Worm (Caenorhabditis elegans): Measurements from ENCODE around the gene Y69H2.10.

Y69H2.10 gene

ce11 chrV:18670017-18670416, at the start of gene Y69H2.10:
TSS of gene Y69H2.10 (plus strand) at chrV:18670317.
- no peak for TF ChIP-seq nhr-27 (tag; optimal IDR thresholded peaks at IDR 0.05)
- no peak for TF ChIP-seq sptf-2 (GFP tag; optimal IDR thresholded peaks at IDR 0.05)
- no peak for TF ChIP-seq madf-8 (GFP tag; conservative IDR thresholded peaks at IDR 0.05)
- no peak for TF ChIP-seq ZK185.1 (tag; optimal IDR thresholded peaks at IDR 0.05; ENCODE audit: poor library complexity, severe bottlenecking)
- no peak for TF ChIP-seq B0336.3 (GFP tag; IDR thresholded peaks at IDR 0.05)

DNA sequence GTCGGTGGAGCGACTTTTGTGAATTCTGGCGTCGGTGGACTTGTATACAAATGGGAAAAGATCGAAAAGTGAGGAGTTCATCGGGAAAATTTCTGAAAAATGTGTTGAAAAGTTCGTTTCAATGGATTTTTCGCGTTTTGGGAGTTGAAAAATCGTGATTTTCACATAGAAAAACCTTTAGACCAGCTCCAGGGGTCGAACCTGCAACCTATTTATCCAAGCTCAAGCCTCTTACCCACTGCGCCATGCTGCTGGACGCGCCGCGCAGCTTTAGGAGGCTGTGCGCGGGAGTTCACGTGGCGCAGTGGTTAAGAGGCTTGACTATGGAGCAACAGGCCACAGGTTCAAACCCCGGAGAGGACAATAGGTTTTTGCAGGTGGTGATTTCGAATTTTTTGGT, 47.7 kb upstream of the Y69H2.10 start, which contains the start of gene Y69H2.1:
TSS of gene Y69H2.1 (minus strand) at position 101 of the 400 bp plus-strand sequence.
- TF ChIP-seq aptf-2 (GFP tag; conservative IDR thresholded peaks at IDR 0.05) (no peak), K12H6.12 (tag; optimal IDR thresholded peaks at IDR 0.05) (peak; percentile 8), lag-1 (GFP tag; IDR thresholded peaks at IDR 0.05) (no peak), him-1 (tag; optimal IDR thresholded peaks at IDR 0.05) (no peak), rpc-1 (optimal IDR thresholded peaks at IDR 0.05) (no peak), rpc-1 (tag; optimal IDR thresholded peaks at IDR 0.05) (no peak), T07F8.4 (tag; optimal IDR thresholded peaks at IDR 0.05) (no peak), Y95B8A.8 (GFP tag; IDR thresholded peaks at IDR 0.05) (no peak), zfh-2 (GFP tag; conservative IDR thresholded peaks at IDR 0.05) (peak; percentile 48; the same call in 1 of the 2 replicates), die-1 (tag; optimal IDR thresholded peaks at IDR 0.05) (no peak), ZK185.1 (tag; optimal IDR thresholded peaks at IDR 0.05; ENCODE audit: poor library complexity, severe bottlenecking) (no peak), F22D6.2 (tag; optimal IDR thresholded peaks at IDR 0.05) (no peak), ceh-27 (GFP tag; optimal IDR thresholded peaks at IDR 0.05) (no peak), ceh-40 (GFP tag; IDR thresholded peaks at IDR 0.05) (no peak), madf-8 (GFP tag; conservative IDR thresholded peaks at IDR 0.05) (no peak), ekl-4 (GFP tag; IDR thresholded peaks at IDR 0.05) (no peak), Y53G8AR.9 (GFP tag; conservative IDR thresholded peaks at IDR 0.05) (no peak), T26A5.8 (tag; optimal IDR thresholded peaks at IDR 0.05) (no peak)

ce11 chrV:18626764-18627163, 43.4 kb upstream of the Y69H2.10 start, which contains the start of gene Y69H2.15:
TSS of gene Y69H2.15 (minus strand) at chrV:18626864.
- TF ChIP-seq hmg-1.2 (GFP tag; IDR thresholded peaks at IDR 0.05) (no peak), sea-2 (GFP tag; IDR thresholded peaks at IDR 0.05) (no peak)

ce11 chrV:18627445-18627844, 42.7 kb upstream of the Y69H2.10 start:
- TF ChIP-seq cebp-2 (GFP tag; IDR thresholded peaks at IDR 0.05): no peak
- TF ChIP-seq K12H6.12 (tag; optimal IDR thresholded peaks at IDR 0.05): peak; percentile 21

- no peak for TF ChIP-seq mxl-1 (tag; optimal IDR thresholded peaks at IDR 0.05)
- no peak for TF ChIP-seq egrh-3 (GFP tag; IDR thresholded peaks at IDR 0.05)
- no peak for TF ChIP-seq ama-1 (optimal IDR thresholded peaks at IDR 0.05)
- no peak for TF ChIP-seq ama-1 (GFP tag; optimal IDR thresholded peaks at IDR 0.05)
- no peak for TF ChIP-seq madf-3 (GFP tag; IDR thresholded peaks at IDR 0.05)
- no peak for TF ChIP-seq tlf-1 (GFP tag; optimal IDR thresholded peaks at IDR 0.05)
- TF ChIP-seq sea-2 (GFP tag; IDR thresholded peaks at IDR 0.05): no peak
- no peak for TF ChIP-seq Y95B8A.8 (GFP tag; IDR thresholded peaks at IDR 0.05)
- TF ChIP-seq Y53F4B.3 (GFP tag; IDR thresholded peaks at IDR 0.05): no peak
- TF ChIP-seq die-1 (tag; optimal IDR thresholded peaks at IDR 0.05): no peak
- TF ChIP-seq Y67H2A.10 (GFP tag; conservative IDR thresholded peaks at IDR 0.05): no peak
- no peak for TF ChIP-seq madf-8 (GFP tag; conservative IDR thresholded peaks at IDR 0.05)
- TF ChIP-seq snpc-1.1 (tag; optimal IDR thresholded peaks at IDR 0.05; ENCODE audit: insufficient read depth): no peak
- TF ChIP-seq D2030.7 (GFP tag; IDR thresholded peaks at IDR 0.05): no peak
These were observed 41.2 kb upstream of the Y69H2.10 start for ce11 chrV:18628907-18629306.

Measured in whole organism, young adult.